Fruit fly (Drosophila melanogaster) whole organism: ENCODE measurements around the gene CG14210.

Experiments
- CG8478 ChIP-seq: fragments of >200 bp; optimal IDR thresholded peaks from 2 replicates; lab custom pipeline; 2018; ENCODE audit warnings: inconsistent platforms
- pan ChIP-seq: fragments of >200 bp; optimal IDR thresholded peaks from 2 replicates; lab custom pipeline; 2017
- psq ChIP-seq: fragments of >200 bp; optimal IDR thresholded peaks from 2 replicates; lab custom pipeline; 2017
- usp ChIP-seq: fragments of >200 bp; optimal IDR thresholded peaks from 2 replicates; lab custom pipeline; 2017; ENCODE audit warnings: missing biosample characterization, missing genetic modification characterization, mixed read lengths

DNA sequence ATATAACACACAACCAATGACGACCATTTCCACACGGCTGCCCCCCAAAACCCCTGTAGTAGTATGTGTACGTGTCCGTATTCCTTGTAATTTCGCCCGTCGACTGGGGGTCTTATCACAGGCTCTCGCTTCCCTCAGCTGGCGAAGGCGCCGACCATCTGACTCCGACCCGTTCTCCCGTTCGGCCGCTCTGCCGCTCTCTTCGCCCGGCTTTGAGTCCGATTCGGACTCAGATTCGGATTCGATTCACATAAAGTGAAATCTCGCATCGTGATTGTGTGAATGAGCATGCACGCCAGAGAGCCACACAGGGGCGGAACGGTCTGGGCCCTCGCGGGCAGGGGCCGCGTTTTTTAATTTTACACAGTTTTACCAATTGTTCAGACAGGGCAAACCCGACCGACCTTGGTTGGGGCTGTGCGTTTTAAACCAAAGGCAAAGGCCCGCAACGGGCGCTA, 49.7 kb downstream of the CG14210 start:
- TF ChIP-seq psq (lab: Kevin White, UChicago) = no peak
- TF ChIP-seq CG8478 = no peak
- TF ChIP-seq pan (lab: Kevin White, UChicago) = no peak
- TF ChIP-seq usp (GFP tag; lab: Kevin White, UChicago) = no peak
